Worm (Caenorhabditis elegans): ENCODE results near the gene jtr-1.
A peak's percentile ranks its signal among the peaks of the same experiment; 100 is the strongest.

Gene jtr-1

DNA sequence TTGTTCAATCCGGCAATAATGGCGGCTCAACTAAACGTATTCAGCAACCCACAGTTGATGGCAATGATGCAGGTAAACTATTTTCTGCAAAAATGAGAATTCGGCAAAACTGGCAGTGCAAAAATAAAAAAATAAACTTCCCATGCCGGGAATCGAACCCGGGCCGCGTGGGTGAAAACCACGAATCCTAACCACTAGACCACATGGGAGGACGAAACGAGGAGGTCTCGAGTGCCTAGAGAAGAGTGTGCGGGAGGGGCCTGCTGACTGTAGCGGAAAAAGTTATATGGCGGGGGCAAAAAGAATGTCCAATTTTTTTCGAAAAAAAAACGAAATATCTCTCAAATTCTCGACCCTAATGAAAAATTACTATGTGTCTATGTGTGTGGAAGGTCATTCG, 32.6 kb upstream of the jtr-1 start (continued):
- TF ChIP-seq dmd-9 (GFP tag; IDR thresholded peaks at IDR 0.05) (no peak), fkh-10 (GFP tag; optimal IDR thresholded peaks at IDR 0.05) (no peak), ceh-20 (GFP tag; IDR thresholded peaks at IDR 0.05) (no peak), Y48G9A.11 (GFP tag; IDR thresholded peaks at IDR 0.05) (peak; percentile 66), T26A8.4 (GFP tag; IDR thresholded peaks at IDR 0.05) (peak; percentile 19; the same call in 1 of the 2 replicates), F49E8.2 (tag; optimal IDR thresholded peaks at IDR 0.05; ENCODE audit: borderline replicate concordance) (no peak), nhr-28 (tag; optimal IDR thresholded peaks at IDR 0.05) (peak; percentile 34), zfp-3 (GFP tag; conservative IDR thresholded peaks at IDR 0.05) (peak; percentile 57; the same call in 1 of the 2 replicates), madf-5 (GFP tag; IDR thresholded peaks at IDR 0.05) (peak; percentile 61 to 81; a peak in 2 of 4 replicates)

DNA sequence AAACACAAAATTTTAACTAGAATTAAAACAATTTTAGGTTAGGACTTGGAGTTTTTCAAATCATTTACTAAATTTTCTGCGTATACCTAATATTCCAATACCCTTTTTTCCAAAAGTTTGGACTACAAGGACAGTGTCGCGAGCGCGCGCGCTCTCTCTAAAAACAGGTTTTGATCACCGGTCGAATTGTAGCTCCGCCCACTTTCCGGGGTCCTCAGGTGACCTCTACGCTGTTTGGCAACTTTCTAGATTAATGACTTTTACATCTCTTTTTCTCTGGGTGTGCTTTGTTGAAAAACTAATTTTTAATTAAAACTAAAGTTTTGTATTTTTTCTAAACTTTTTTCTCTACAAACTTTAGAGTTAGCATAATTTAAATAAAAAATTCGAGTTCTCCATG, 31.7 kb upstream of the jtr-1 start:
- TF ChIP-seq unc-39 (tag; optimal IDR thresholded peaks at IDR 0.05) (no peak), cey-2 (tag; optimal IDR thresholded peaks at IDR 0.05; ENCODE audit: borderline replicate concordance, insufficient read depth) (no peak), lim-7 (GFP tag; IDR thresholded peaks at IDR 0.05) (no peak), zag-1 (tag; optimal IDR thresholded peaks at IDR 0.05) (no peak), unc-62 (GFP tag; optimal IDR thresholded peaks at IDR 0.05 in 1 of 2) (no peak), unc-62 (tag; optimal IDR thresholded peaks at IDR 0.05) (no peak), ZK337.2 (GFP tag; IDR thresholded peaks at IDR 0.05) (no peak), lin-1 (GFP tag; IDR thresholded peaks at IDR 0.05) (no peak), aly-2 (tag; optimal IDR thresholded peaks at IDR 0.05) (no peak), mxl-2 (GFP tag; conservative IDR thresholded peaks at IDR 0.05) (no peak), lin-15B (tag; optimal IDR thresholded peaks at IDR 0.05) (no peak), mdt-29 (GFP tag; IDR thresholded peaks at IDR 0.05) (no peak), snpc-1.2 (GFP tag; IDR thresholded peaks at IDR 0.05) (no peak), Y105C5A.15 (GFP tag; IDR thresholded peaks at IDR 0.05) (no peak), ceh-82 (tag; optimal IDR thresholded peaks at IDR 0.05) (no peak), nhr-42 (GFP tag; IDR thresholded peaks at IDR 0.05) (no peak), hif-1 (tag; optimal IDR thresholded peaks at IDR 0.05) (no peak), ceh-20 (GFP tag; IDR thresholded peaks at IDR 0.05) (no peak), spr-1 (tag; optimal IDR thresholded peaks at IDR 0.05) (no peak), nhr-10 (tag; optimal IDR thresholded peaks at IDR 0.05) (no peak), mdl-1 (tag; optimal IDR thresholded peaks at IDR 0.05) (peak in 1 of 2 experiments; percentile 6), nhr-28 (tag; optimal IDR thresholded peaks at IDR 0.05) (peak; percentile 21), hlh-30 (tag; optimal IDR thresholded peaks at IDR 0.05; ENCODE audit: insufficient read depth) (peak; percentile 47), php-3 (GFP tag; IDR thresholded peaks at IDR 0.05) (no peak)

ce11 chrIV:1389599-1389998, 31.1 kb upstream of the jtr-1 start:
- TF ChIP-seq zfp-3 (GFP tag; conservative IDR thresholded peaks at IDR 0.05) (no peak), dve-1 (tag; optimal IDR thresholded peaks at IDR 0.05; ENCODE audit: insufficient read depth) (peak; percentile 32), ceh-28 (tag; optimal IDR thresholded peaks at IDR 0.05) (no peak), pqm-1 (tag; optimal IDR thresholded peaks at IDR 0.05) (peak; percentile 34), set-16 (GFP tag; IDR thresholded peaks at IDR 0.05) (no peak), mdl-1 (tag; optimal IDR thresholded peaks at IDR 0.05) (no peak), aly-2 (tag; optimal IDR thresholded peaks at IDR 0.05) (no peak), arid-1 (GFP tag; conservative IDR thresholded peaks at IDR 0.05) (no peak), dpl-1 (GFP tag; optimal IDR thresholded peaks at IDR 0.05) (no peak), lir-3 (tag; optimal IDR thresholded peaks at IDR 0.05) (no peak), egl-43 (GFP tag; IDR thresholded peaks at IDR 0.05) (no peak), tra-1 (GFP tag; IDR thresholded peaks at IDR 0.05) (no peak), nhr-11 (tag; optimal IDR thresholded peaks at IDR 0.05) (no peak), nhr-28 (tag; optimal IDR thresholded peaks at IDR 0.05) (peak; percentile 19), nhr-77 (tag; optimal IDR thresholded peaks at IDR 0.05) (peak; percentile 4), snpc-1.2 (GFP tag; IDR thresholded peaks at IDR 0.05) (no peak), gei-8 (GFP tag; optimal IDR thresholded peaks at IDR 0.05) (no peak), hmg-1.1 (GFP tag; IDR thresholded peaks at IDR 0.05) (no peak), daf-8 (GFP tag; IDR thresholded peaks at IDR 0.05) (no peak), F49E8.2 (tag; optimal IDR thresholded peaks at IDR 0.05; ENCODE audit: borderline replicate concordance) (no peak), snpc-4 (tag; optimal IDR thresholded peaks at IDR 0.05) (no peak), nhr-41 (GFP tag; IDR thresholded peaks at IDR 0.05) (peak; percentile 62; the same call in 1 of the 2 replicates), lin-29 (GFP tag; IDR thresholded peaks at IDR 0.05) (no peak), aha-1 (tag) (peak; percentile 26), ztf-7 (tag; optimal IDR thresholded peaks at IDR 0.05) (no peak)

All from whole organism, L4 larva.